Worm (Caenorhabditis elegans) whole organism, L4 larva: ENCODE data around the gene clec-230.

Source experiments
- T26A8.4 ChIP-seq: fragments of 200-800 bp; sonication (Bioruptor generic); IDR thresholded peaks from 2 replicates; pipeline ENCODE4 v1.3.6; 2022; ENCODE audit warnings: missing genetic modification characterization, missing compliant biosample characterization
- Y105C5A.15 ChIP-seq: fragments of 200-800 bp; sonication (Bioruptor generic); IDR thresholded peaks from 2 replicates; pipeline ENCODE4 v1.3.6; 2022; ENCODE audit warnings: missing genetic modification characterization, missing compliant biosample characterization
- Y5F2A.4 ChIP-seq: fragments of 200-800 bp; sonication (Bioruptor generic); optimal IDR thresholded peaks from 2 replicates; lab custom pipeline; 2018; ENCODE audit warnings: mild to moderate bottlenecking, missing genetic modification characterization, missing compliant biosample characterization
- Y75B8A.6 ChIP-seq: fragments of 200-800 bp; sonication (Bioruptor generic); IDR thresholded peaks from 2 replicates; pipeline ENCODE4 v1.3.6; 2022; ENCODE audit warnings: missing genetic modification reagents, missing genetic modification characterization, missing compliant biosample characterization
- aly-2 ChIP-seq: sonication (generic microtip); optimal IDR thresholded peaks from 2 replicates; lab custom pipeline; 2018; ENCODE audit warnings: missing biosample characterization, missing genetic modification characterization
- ceh-20 ChIP-seq: fragments of 200-800 bp; sonication (Bioruptor generic); IDR thresholded peaks from 2 replicates; pipeline ENCODE4 v1.3.6; 2022; ENCODE audit warnings: missing genetic modification reagents, missing genetic modification characterization, missing compliant biosample characterization
- ceh-28 ChIP-seq: fragments of 150-350 bp; optimal IDR thresholded peaks from 2 replicates; lab custom pipeline; 2014; ENCODE audit warnings: missing biosample characterization, missing genetic modification reagents, missing genetic modification characterization
- daf-12 ChIP-seq: fragments of 150-350 bp; optimal IDR thresholded peaks from 2 replicates; lab custom pipeline; 2014; ENCODE audit warnings: missing biosample characterization, missing genetic modification reagents, missing genetic modification characterization
- daf-19 ChIP-seq: fragments of 200-800 bp; sonication (Bioruptor generic); conservative IDR thresholded peaks from 2 replicates; pipeline ENCODE4 v1.3.6; 2022; ENCODE audit warnings: missing genetic modification characterization, missing compliant biosample characterization
- dmd-9 ChIP-seq: fragments of 200-800 bp; sonication (Bioruptor generic); IDR thresholded peaks from 2 replicates; pipeline ENCODE4 v1.3.6; 2022; ENCODE audit warnings: missing genetic modification reagents, missing genetic modification characterization, missing compliant biosample characterization
- egl-43 ChIP-seq: fragments of 200-800 bp; sonication (Bioruptor generic); IDR thresholded peaks from 2 replicates; pipeline ENCODE4 v1.3.6; 2022; ENCODE audit warnings: missing genetic modification reagents, missing genetic modification characterization, missing compliant biosample characterization
- gei-8 ChIP-seq: fragments of 200-800 bp; sonication (Bioruptor generic); optimal IDR thresholded peaks from 2 replicates; lab custom pipeline; 2018; ENCODE audit warnings: mild to moderate bottlenecking, missing genetic modification characterization, missing compliant biosample characterization
- hif-1 ChIP-seq, 2 experiments: sonication (generic microtip); optimal IDR thresholded peaks; 2 replicates each; lab custom pipeline; 2016 to 2017; ENCODE audit warnings: missing compliant biosample characterization in 2 of 2, missing genetic modification characterization in 2 of 2, missing genetic modification reagents in 2 of 2, missing genotype in 2 of 2, mild to moderate bottlenecking in 1 of 2
- hlh-11 ChIP-seq: fragments of 200-800 bp; sonication (Bioruptor generic); optimal IDR thresholded peaks from 2 replicates; lab custom pipeline; 2018; ENCODE audit warnings: mild to moderate bottlenecking, missing genetic modification characterization, missing compliant biosample characterization
- lin-1 ChIP-seq: fragments of 200-800 bp; sonication (Bioruptor generic); IDR thresholded peaks from 2 replicates; pipeline ENCODE4 v1.3.6; 2022; ENCODE audit warnings: missing genetic modification reagents, missing genetic modification characterization, missing compliant biosample characterization
- lin-13 ChIP-seq: fragments of 150-350 bp; optimal IDR thresholded peaks from 2 replicates; lab custom pipeline; 2014; ENCODE audit warnings: missing biosample characterization, missing genetic modification reagents, missing genetic modification characterization
- lin-38 ChIP-seq: fragments of 200-800 bp; sonication (Bioruptor generic); IDR thresholded peaks from 2 replicates; pipeline ENCODE4 v1.3.6; 2022; ENCODE audit warnings: missing genetic modification reagents, missing genetic modification characterization, missing compliant biosample characterization
- lin-39 ChIP-seq: fragments of 150-350 bp; optimal IDR thresholded peaks from 2 replicates; lab custom pipeline; 2014; ENCODE audit warnings: missing biosample characterization, missing genetic modification reagents, missing genetic modification characterization
- lir-3 ChIP-seq: sonication (generic microtip); optimal IDR thresholded peaks from 2 replicates; lab custom pipeline; 2016; ENCODE audit warnings: mild to moderate bottlenecking, missing genetic modification characterization, missing compliant biosample characterization
- madf-5 ChIP-seq, 2 experiments: fragments of 200-800 bp; sonication (Bioruptor generic); IDR thresholded peaks; 2 replicates each; pipeline ENCODE4 v1.3.6; 2022; ENCODE audit warnings: missing compliant biosample characterization in 2 of 2, missing genetic modification characterization in 2 of 2
- mdl-1 ChIP-seq, 2 experiments: fragments of 150-350 bp in 1 of 2; sonication (generic microtip) in 1 of 2; optimal IDR thresholded peaks; 2 replicates each; lab custom pipeline; 2014 to 2017; ENCODE audit warnings: missing biosample characterization in 2 of 2, missing genetic modification characterization in 2 of 2
- mxl-3 ChIP-seq: fragments of 200-800 bp; sonication (Bioruptor generic); optimal IDR thresholded peaks from 2 replicates; lab custom pipeline; 2018; ENCODE audit warnings: mild to moderate bottlenecking, missing genetic modification characterization, missing compliant biosample characterization
- nhr-10 ChIP-seq: fragments of 150-350 bp; optimal IDR thresholded peaks from 2 replicates; lab custom pipeline; 2014; ENCODE audit warnings: missing biosample characterization, missing genetic modification characterization
- nhr-111 ChIP-seq: fragments of 200-800 bp; sonication (Bioruptor generic); optimal IDR thresholded peaks from 2 replicates; lab custom pipeline; 2018; ENCODE audit warnings: mild to moderate bottlenecking, missing genetic modification characterization, missing compliant biosample characterization
- nhr-237 ChIP-seq: sonication (generic microtip); optimal IDR thresholded peaks from 2 replicates; lab custom pipeline; 2017; ENCODE audit warnings: missing biosample characterization, missing genetic modification characterization
- nhr-28 ChIP-seq: fragments of 150-350 bp; optimal IDR thresholded peaks from 2 replicates; lab custom pipeline; 2014; ENCODE audit warnings: missing biosample characterization, missing genetic modification characterization
- nhr-42 ChIP-seq: fragments of 200-800 bp; sonication (Bioruptor generic); IDR thresholded peaks from 2 replicates; pipeline ENCODE4 v1.3.6; 2022; ENCODE audit warnings: missing genetic modification characterization, missing compliant biosample characterization
- nhr-76 ChIP-seq: fragments of 150-350 bp; optimal IDR thresholded peaks from 2 replicates; lab custom pipeline; 2014; ENCODE audit warnings: missing biosample characterization, missing genetic modification characterization
- php-3 ChIP-seq: fragments of 200-800 bp; sonication (Bioruptor generic); IDR thresholded peaks from 2 replicates; pipeline ENCODE4 v1.3.6; 2022; ENCODE audit warnings: missing genetic modification reagents, missing genetic modification characterization, missing compliant biosample characterization
- rbr-2 ChIP-seq: sonication (generic microtip); optimal IDR thresholded peaks from 2 replicates; lab custom pipeline; 2016; ENCODE audit warnings: missing genotype, missing genetic modification characterization, missing compliant biosample characterization
- saeg-2 ChIP-seq: fragments of 200-800 bp; sonication (Bioruptor generic); IDR thresholded peaks from 2 replicates; pipeline ENCODE4 v1.3.6; 2022; ENCODE audit warnings: missing genetic modification reagents, missing genetic modification characterization, missing compliant biosample characterization
- set-16 ChIP-seq: fragments of 200-800 bp; sonication (Bioruptor generic); IDR thresholded peaks from 2 replicates; pipeline ENCODE4 v1.3.6; 2022; ENCODE audit warnings: missing genetic modification reagents, missing genetic modification characterization, missing compliant biosample characterization
- skn-1 ChIP-seq: fragments of 150-350 bp; optimal IDR thresholded peaks from 2 replicates; lab custom pipeline; 2014; ENCODE audit warnings: missing biosample characterization, missing genetic modification characterization
- snpc-4 ChIP-seq: fragments of 150-350 bp; optimal IDR thresholded peaks from 2 replicates; lab custom pipeline; 2014; ENCODE audit warnings: missing biosample characterization, missing genetic modification characterization
- spr-1 ChIP-seq: sonication (generic microtip); optimal IDR thresholded peaks from 2 replicates; lab custom pipeline; 2016; ENCODE audit warnings: mild to moderate bottlenecking, missing genetic modification characterization, missing compliant biosample characterization
- unc-62 ChIP-seq, 3 experiments: fragments of 150-350 bp in 1 of 3; sonication (generic microtip); optimal IDR thresholded peaks in 2 of 3; peaks in 1 of 3; 1 replicate in 1 of 3; 2 replicates in 2 of 3; lab custom pipeline; 2014 to 2017; ENCODE audit warnings: missing biosample characterization in 3 of 3, missing genetic modification characterization in 3 of 3, missing genetic modification reagents in 3 of 3, missing genotype in 1 of 3

clec-230 gene

ce11 chrV:15380857-15381256 is 31.9 kb upstream of the clec-230 start, which contains the start of gene dhs-23 (continued):
- TF ChIP-seq nhr-10 (no peak), lin-13 (GFP tag; lab: Kevin White, UChicago) (no peak), mdl-1 (tag; optimal IDR thresholded peaks at IDR 0.05; lab: Kevin White, UChicago) (no peak)
- TF ChIP-seq, all 104 proteins: peak for 4

- TF ChIP-seq lin-38 (GFP tag; lab: Robert Waterston, UW) (no peak), snpc-4 (no peak), madf-5 (GFP tag; IDR thresholded peaks at IDR 0.05; lab: Robert Waterston, UW) (no peak), skn-1 (tag; lab: Kevin White, UChicago) (no peak), Y105C5A.15 (GFP tag; lab: Robert Waterston, UW) (no peak), rbr-2 (tag; lab: Kevin White, UChicago) (no peak), saeg-2 (GFP tag; lab: Robert Waterston, UW) (no peak), php-3 (GFP tag; lab: Robert Waterston, UW) (no peak), nhr-76 (tag; lab: Kevin White, UChicago) (no peak), set-16 (GFP tag; lab: Robert Waterston, UW) (no peak), nhr-42 (GFP tag; lab: Robert Waterston, UW) (no peak), gei-8 (GFP tag; lab: Kevin White, UChicago) (no peak), hif-1 (tag; optimal IDR thresholded peaks at IDR 0.05; lab: Kevin White, UChicago) (no peak), Y5F2A.4 (GFP tag; lab: Kevin White, UChicago) (no peak)
These were observed 30.9 kb upstream of the clec-230 start, which contains the start of gene srh-251 for ce11 chrV:15379817-15380216. TSS of gene srh-251 (minus strand) at chrV:15379917.

ce11 chrV:15377903-15378302 is 29.0 kb upstream of the clec-230 start, which contains the start of gene srh-122:
TSS of gene srh-122 (minus strand) at chrV:15378003.
- TF ChIP-seq lir-3 = no peak
- no peak for TF ChIP-seq lin-39 (tag; lab: Kevin White, UChicago)
- TF ChIP-seq ceh-20 (GFP tag; lab: Robert Waterston, UW) = no peak
- no peak for TF ChIP-seq dmd-9 (GFP tag; lab: Robert Waterston, UW)
- no peak for TF ChIP-seq snpc-4
- no peak for TF ChIP-seq nhr-237 (tag; lab: Kevin White, UChicago)
- no peak for TF ChIP-seq nhr-28 (tag; lab: Kevin White, UChicago)
- TF ChIP-seq daf-19 (GFP tag; lab: Robert Waterston, UW) = no peak
- no peak for TF ChIP-seq egl-43 (GFP tag; lab: Robert Waterston, UW)
- TF ChIP-seq nhr-111 (GFP tag; lab: Kevin White, UChicago) = no peak
- TF ChIP-seq T26A8.4 (GFP tag; lab: Robert Waterston, UW) = no peak
- no peak for TF ChIP-seq aly-2
- TF ChIP-seq Y75B8A.6 (GFP tag; lab: Robert Waterston, UW) = no peak
- no peak for TF ChIP-seq ceh-28
- TF ChIP-seq mdl-1 (tag; optimal IDR thresholded peaks at IDR 0.05; lab: Kevin White, UChicago) = no peak
- no peak for TF ChIP-seq lin-1 (GFP tag; lab: Robert Waterston, UW)
- no peak for TF ChIP-seq hlh-11 (tag; lab: Kevin White, UChicago)
- TF ChIP-seq daf-12 (tag; lab: Kevin White, UChicago) = no peak
- TF ChIP-seq, all 104 proteins: peak for 0

- TF ChIP-seq unc-62 (GFP tag; optimal IDR thresholded peaks at IDR 0.05 in 1 of 2; lab: Kevin White, UChicago) (no peak), unc-62 (tag; optimal IDR thresholded peaks at IDR 0.05; lab: Kevin White, UChicago) (no peak), rbr-2 (tag; lab: Kevin White, UChicago) (no peak), ceh-28 (no peak), spr-1 (tag; lab: Kevin White, UChicago) (no peak), mxl-3 (no peak)
These were observed 27.3 kb upstream of the clec-230 start, which contains the start of gene srh-52 for ce11 chrV:15376223-15376622. TSS of gene srh-52 (minus strand) at chrV:15376323.
